Worm (Caenorhabditis elegans): ENCODE results near the gene srv-6.

ce11 chrX:4303200-4303599, 46.3 kb downstream of the srv-6 start:
- no peak for TF ChIP-seq atf-7 (tag; optimal IDR thresholded peaks at IDR 0.05)
- no peak for TF ChIP-seq him-1 (tag; optimal IDR thresholded peaks at IDR 0.05)
- no peak for TF ChIP-seq ztf-18 (tag; optimal IDR thresholded peaks at IDR 0.05)
- TF ChIP-seq F49E8.2 (tag; optimal IDR thresholded peaks at IDR 0.05; ENCODE audit: insufficient read depth) = no peak
- TF ChIP-seq snpc-4 (GFP tag; optimal IDR thresholded peaks at IDR 0.05) = no peak
- TF ChIP-seq snpc-4 (tag; optimal IDR thresholded peaks at IDR 0.05) = no peak
- TF ChIP-seq pha-4 (tag; optimal IDR thresholded peaks at IDR 0.05) = no peak
- TF ChIP-seq mes-4 (tag; optimal IDR thresholded peaks at IDR 0.05) = no peak
- TF ChIP-seq somi-1 (GFP tag; optimal IDR thresholded peaks at IDR 0.05) = no peak
